Fruit fly (Drosophila melanogaster): ENCODE measurements around the gene Sec61gamma.

DNA sequence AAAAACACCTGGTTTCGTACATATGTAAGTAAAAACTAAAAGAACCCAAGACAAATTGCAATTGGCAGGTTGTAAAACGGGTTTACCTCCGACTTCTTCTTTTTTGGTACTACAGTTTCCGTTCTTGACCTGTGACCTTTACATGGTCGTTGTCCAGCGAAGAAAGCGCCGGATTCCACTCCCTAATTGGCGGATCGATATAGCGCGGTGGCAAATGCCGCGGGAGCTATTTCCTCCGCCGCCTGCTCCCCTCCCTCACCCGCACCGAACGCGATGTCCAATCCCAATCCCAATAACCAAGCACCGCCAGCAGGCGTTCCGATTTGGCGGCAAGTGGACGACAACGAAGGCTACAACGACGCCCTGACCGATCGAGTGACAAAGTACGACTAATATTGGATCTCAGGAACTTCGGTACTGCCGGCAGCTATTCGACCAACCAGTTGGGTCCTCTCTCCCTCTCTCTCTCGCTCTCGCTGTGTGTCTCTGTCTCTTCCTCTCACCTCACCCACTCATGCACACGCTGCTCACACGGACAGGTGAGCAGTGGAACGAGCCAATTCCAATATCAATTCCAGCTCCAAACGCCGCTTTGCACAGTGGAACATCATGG, 19.6 kb downstream of the Sec61gamma start:
- TF ChIP-seq CG4496 (GFP tag; IDR thresholded peaks at IDR 0.05) (peak; percentile 61), fd96Ca (GFP tag; IDR thresholded peaks at IDR 0.05) (peak; percentile 45; the same call in 1 of the 3 replicates), CG12605 (GFP tag; IDR thresholded peaks at IDR 0.05) (no peak)
